Fruit fly (Drosophila melanogaster) whole organism, pupa: ENCODE measurements around the gene CG14625.

Source experiments
- CG13204 ChIP-seq: fragments of 200-800 bp; sonication (Bioruptor generic); optimal IDR thresholded peaks from 2 replicates; lab custom pipeline; 2018; ENCODE audit warnings: missing biosample characterization, mild to moderate bottlenecking, missing genetic modification characterization, moderate library complexity
- CG32121 ChIP-seq: fragments of 200-800 bp; sonication (Bioruptor generic); IDR thresholded peaks from 2 replicates; pipeline ENCODE4 v1.3.6; 2022; ENCODE audit warnings: missing biosample characterization, missing genetic modification characterization
- CG9948 ChIP-seq: fragments of 200-800 bp; sonication (Bioruptor generic); optimal IDR thresholded peaks from 2 replicates; lab custom pipeline; 2018; ENCODE audit warnings: missing biosample characterization, mild to moderate bottlenecking, missing genetic modification characterization, moderate library complexity
- EcR ChIP-seq: fragments of 200-800 bp; sonication (Bioruptor generic); optimal IDR thresholded peaks from 3 replicates; lab custom pipeline; 2019; ENCODE audit warnings: missing biosample characterization, missing genetic modification characterization, mild to moderate bottlenecking, moderate library complexity, missing genetic modification reagents
- Ets98B ChIP-seq: fragments of 200-800 bp; sonication (Bioruptor generic); IDR thresholded peaks from 2 replicates; pipeline ENCODE4 v1.3.6; 2022; ENCODE audit warnings: missing biosample characterization, missing genetic modification characterization
- Pif1A ChIP-seq: fragments of 200-800 bp; sonication (Bioruptor generic); optimal IDR thresholded peaks from 3 replicates; lab custom pipeline; 2016; ENCODE audit warnings: missing biosample characterization, missing genetic modification characterization
- Snoo ChIP-seq: fragments of 200-800 bp; sonication (Bioruptor generic); optimal IDR thresholded peaks from 3 replicates; lab custom pipeline; 2017; ENCODE audit warnings: missing biosample characterization, mild to moderate bottlenecking, missing genetic modification characterization, inconsistent platforms
- fd96Ca ChIP-seq: fragments of 200-800 bp; sonication (Bioruptor generic); IDR thresholded peaks from 3 replicates; pipeline ENCODE4 v1.3.6; 2022; ENCODE audit warnings: missing biosample characterization, missing genetic modification characterization

dm6 chrX:1229098-1229497 lies 29.8 kb downstream of the CG14625 start:
- TF ChIP-seq fd96Ca (GFP tag; lab: Robert Waterston, UW) (peak; percentile 66; the same call in 2 of the 3 replicates), Ets98B (GFP tag; lab: Robert Waterston, UW) (peak; percentile 10; the same call in 1 of the 2 replicates), CG13204 (GFP tag; lab: Kevin White, UChicago) (no peak), Pif1A (GFP tag; lab: Kevin White, UChicago) (no peak), EcR (GFP tag; lab: Kevin White, UChicago) (no peak), CG9948 (tag; lab: Kevin White, UChicago) (peak; percentile 31), CG32121 (no peak), Snoo (tag; lab: Kevin White, UChicago) (no peak)
